Worm (Caenorhabditis elegans) whole organism, mixed stage, embryonic: ENCODE results near the gene hmg-1.2.

ENCODE experiments used
- ces-1 ChIP-seq: fragments of 150-350 bp; optimal IDR thresholded peaks from 2 replicates; lab custom pipeline; 2014; ENCODE audit warnings: missing biosample characterization, missing genetic modification reagents, missing genetic modification characterization
- cnd-1 ChIP-seq: fragments of 200-800 bp; sonication (Bioruptor generic); optimal IDR thresholded peaks from 2 replicates; lab custom pipeline; 2018; ENCODE audit warnings: mild to moderate bottlenecking, missing genetic modification characterization, missing compliant biosample characterization
- drap-1 ChIP-seq: fragments of 200-800 bp; sonication (Bioruptor generic); optimal IDR thresholded peaks from 3 replicates; lab custom pipeline; 2018; ENCODE audit warnings: mild to moderate bottlenecking, missing genetic modification characterization, missing compliant biosample characterization
- lsy-2 ChIP-seq: fragments of 150-350 bp; optimal IDR thresholded peaks from 2 replicates; lab custom pipeline; 2014; ENCODE audit warnings: missing biosample characterization, missing genetic modification characterization
- mep-1 ChIP-seq: fragments of 150-350 bp; optimal IDR thresholded peaks from 2 replicates; lab custom pipeline; 2017; ENCODE audit warnings: missing biosample characterization, missing genetic modification reagents, missing genetic modification characterization, inconsistent platforms
- nhr-76 ChIP-seq: sonication (generic microtip); optimal IDR thresholded peaks from 2 replicates; lab custom pipeline; 2017; ENCODE audit warnings: missing biosample characterization, missing genetic modification characterization
- pha-4 ChIP-seq: fragments of 150-350 bp; optimal IDR thresholded peaks from 2 replicates; lab custom pipeline; 2018; ENCODE audit warnings: missing biosample characterization, missing genetic modification reagents, missing genetic modification characterization
- snpc-4 ChIP-seq: fragments of 150-350 bp; optimal IDR thresholded peaks from 2 replicates; lab custom pipeline; 2014; ENCODE audit warnings: missing biosample characterization, missing genetic modification characterization
- unc-62 ChIP-seq: fragments of 150-350 bp; optimal IDR thresholded peaks from 2 replicates; lab custom pipeline; 2014; ENCODE audit warnings: missing biosample characterization, missing genetic modification reagents, missing genetic modification characterization
- ztf-11 ChIP-seq: fragments of 150-350 bp; optimal IDR thresholded peaks from 2 replicates; lab custom pipeline; 2014; ENCODE audit warnings: missing biosample characterization, missing genetic modification characterization

DNA sequence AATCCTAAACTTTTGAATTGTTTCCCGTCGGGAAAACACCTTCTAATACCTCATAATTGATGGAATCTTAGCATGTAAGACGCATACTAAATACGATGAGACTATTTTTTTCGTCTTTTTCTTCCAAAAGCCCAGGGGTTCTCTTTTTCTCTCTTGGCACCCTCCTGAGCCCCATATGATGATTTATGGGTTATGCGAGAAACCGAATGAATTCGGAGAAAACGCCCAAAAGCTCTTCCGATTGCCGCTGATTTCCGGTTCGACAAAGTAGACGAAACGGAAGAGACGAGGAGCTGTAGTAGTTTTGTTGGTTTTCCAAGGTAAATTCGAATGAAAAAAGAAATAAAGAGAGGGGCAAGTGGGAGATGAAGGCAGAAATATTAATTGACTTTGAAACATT is 31.3 kb downstream of the hmg-1.2 start:
- TF ChIP-seq cnd-1 (no peak), ces-1 (GFP tag; lab: Kevin White, UChicago) (no peak), mep-1 (tag; lab: Kevin White, UChicago) (no peak), pha-4 (no peak), lsy-2 (tag; lab: Kevin White, UChicago) (no peak), drap-1 (GFP tag; lab: Kevin White, UChicago) (no peak), ztf-11 (tag; lab: Kevin White, UChicago) (no peak), nhr-76 (no peak), snpc-4 (tag; lab: Kevin White, UChicago) (no peak), unc-62 (GFP tag; lab: Kevin White, UChicago) (no peak)
